Fruit fly (Drosophila melanogaster) whole organism, embryonic: Measurements from ENCODE around the gene rin.

ENCODE experiments used
- CG10654 ChIP-seq: fragments of 200-800 bp; sonication (Bioruptor generic); optimal IDR thresholded peaks from 2 replicates; lab custom pipeline; 2016; ENCODE audit warnings: missing biosample characterization, missing genetic modification characterization
- CG11456 ChIP-seq: fragments of 200-800 bp; sonication (Bioruptor generic); IDR thresholded peaks from 3 replicates; pipeline ENCODE4 v1.3.6; 2022; ENCODE audit warnings: missing biosample characterization, missing genetic modification characterization
- CG8290 ChIP-seq, 3 experiments: fragments of 200-800 bp; sonication (Bioruptor generic); optimal IDR thresholded peaks; 2 replicates each; lab custom pipeline; 2016 to 2019; ENCODE audit warnings: missing biosample characterization in 3 of 3, missing genetic modification characterization in 3 of 3, mild to moderate bottlenecking in 2 of 3, moderate library complexity in 1 of 3
- Lpt ChIP-seq: fragments of >200 bp; optimal IDR thresholded peaks from 2 replicates; lab custom pipeline; 2018; ENCODE audit warnings: missing biosample characterization, missing genetic modification characterization
- seq ChIP-seq: fragments of 200-800 bp; sonication (Bioruptor generic); IDR thresholded peaks from 2 replicates; pipeline ENCODE4 v1.3.6; 2022; ENCODE audit warnings: missing biosample characterization, missing genetic modification characterization
- sisA ChIP-seq: fragments of 200-800 bp; sonication (Bioruptor generic); IDR thresholded peaks from 2 replicates; pipeline ENCODE4 v1.3.6; 2022; ENCODE audit warnings: missing biosample characterization, missing genetic modification characterization

dm6 chr3R:13684569-13685402 is 38.0 kb downstream of the rin start:
- TF ChIP-seq CG8290 (GFP tag; optimal IDR thresholded peaks at IDR 0.05; lab: Kevin White, UChicago): no peak
- no peak for TF ChIP-seq CG8290 (tag; optimal IDR thresholded peaks at IDR 0.05; lab: Kevin White, UChicago)
- no peak for TF ChIP-seq sisA
- no peak for TF ChIP-seq CG10654 (GFP tag; lab: Kevin White, UChicago)
- no peak for TF ChIP-seq Lpt
- no peak for TF ChIP-seq CG11456 (GFP tag; lab: Robert Waterston, UW)
- no peak for TF ChIP-seq seq
